Worm (Caenorhabditis elegans): Measurements from ENCODE around the gene Y62H9A.8.

ce11 chrX:11907263-11907662, 15.0 kb upstream of the Y62H9A.8 start, which contains the start of gene Y62H9A.11:
- no peak for TF ChIP-seq nhr-237 (tag; optimal IDR thresholded peaks at IDR 0.05)
- TF ChIP-seq nhr-12 (tag; optimal IDR thresholded peaks at IDR 0.05), result no peak
- TF ChIP-seq nhr-11 (tag; optimal IDR thresholded peaks at IDR 0.05), result no peak
- no peak for TF ChIP-seq lin-39 (tag; optimal IDR thresholded peaks at IDR 0.05)
- no peak for TF ChIP-seq zag-1 (tag; optimal IDR thresholded peaks at IDR 0.05)
- no peak for TF ChIP-seq daf-12 (tag; optimal IDR thresholded peaks at IDR 0.05)
- TF ChIP-seq unc-39 (tag; optimal IDR thresholded peaks at IDR 0.05), result no peak
- no peak for TF ChIP-seq ztf-4 (tag; optimal IDR thresholded peaks at IDR 0.05)
- TF ChIP-seq elt-1 (tag; optimal IDR thresholded peaks at IDR 0.05), result no peak

All from whole organism, L3 larva.